Fruit fly (Drosophila melanogaster) whole organism, embryonic: ENCODE results near the gene alpha-Est1.
A peak's percentile ranks its signal among the peaks of the same experiment; 100 is the strongest.

Experiments used
- Aef1 ChIP-seq: fragments of 200-800 bp; sonication (Bioruptor generic); IDR thresholded peaks from 3 replicates; pipeline ENCODE4 v1.3.6; 2022; ENCODE audit warnings: missing biosample characterization, missing genetic modification characterization
- CG10321 ChIP-seq: fragments of 200-800 bp; sonication (Bioruptor generic); IDR thresholded peaks from 2 replicates; pipeline ENCODE4 v1.3.6; 2022; ENCODE audit warnings: missing biosample characterization, missing genetic modification characterization
- CG11504 ChIP-seq: fragments of 200-800 bp; sonication (Bioruptor generic); optimal IDR thresholded peaks from 3 replicates; lab custom pipeline; 2019; ENCODE audit warnings: missing biosample characterization, mild to moderate bottlenecking, missing genetic modification characterization, moderate library complexity
- CG11560 ChIP-seq: fragments of 200-800 bp; sonication (Bioruptor generic); IDR thresholded peaks from 3 replicates; pipeline ENCODE4 v1.3.6; 2022; ENCODE audit warnings: missing biosample characterization, missing genetic modification characterization
- CG11723 ChIP-seq: fragments of 200-800 bp; sonication (Bioruptor generic); optimal IDR thresholded peaks from 2 replicates; lab custom pipeline; 2017; ENCODE audit warnings: missing biosample characterization, mild to moderate bottlenecking, missing genetic modification characterization
- CG12219 ChIP-seq: fragments of 200-800 bp; sonication (Bioruptor generic); optimal IDR thresholded peaks from 3 replicates; lab custom pipeline; 2018; ENCODE audit warnings: missing biosample characterization, mild to moderate bottlenecking, missing genetic modification characterization
- CG14860 ChIP-seq: fragments of 200-800 bp; sonication (Bioruptor generic); IDR thresholded peaks from 3 replicates; pipeline ENCODE4 v1.3.6; 2022; ENCODE audit warnings: missing biosample characterization, missing genetic modification characterization; ENCODE audit not compliant: partially characterized antibody
- CG15011 ChIP-seq: fragments of 200-800 bp; sonication (Bioruptor generic); optimal IDR thresholded peaks from 3 replicates; lab custom pipeline; 2018; ENCODE audit warnings: missing biosample characterization, mild to moderate bottlenecking, missing genetic modification characterization
- CG1792 ChIP-seq: fragments of 200-800 bp; sonication (Bioruptor generic); optimal IDR thresholded peaks from 2 replicates; lab custom pipeline; 2016; ENCODE audit warnings: missing biosample characterization, missing genetic modification characterization
- CG18011 ChIP-seq: fragments of 200-800 bp; sonication (Bioruptor generic); optimal IDR thresholded peaks from 2 replicates; lab custom pipeline; 2017; ENCODE audit warnings: missing biosample characterization, missing genetic modification characterization, mild to moderate bottlenecking, moderate library complexity, missing genotype
- CG18476 ChIP-seq: fragments of 200-800 bp; sonication (Bioruptor generic); optimal IDR thresholded peaks from 2 replicates; lab custom pipeline; 2016; ENCODE audit warnings: missing biosample characterization, mild to moderate bottlenecking, missing genetic modification characterization
- CG18619 ChIP-seq: fragments of 200-800 bp; sonication (Bioruptor generic); optimal IDR thresholded peaks from 3 replicates; lab custom pipeline; 2017; ENCODE audit warnings: missing biosample characterization, mild to moderate bottlenecking, missing genetic modification characterization
- CG31388 ChIP-seq: fragments of 200-800 bp; sonication (Bioruptor generic); optimal IDR thresholded peaks from 2 replicates; lab custom pipeline; 2016; ENCODE audit warnings: missing biosample characterization, missing genetic modification characterization
- CG31441 ChIP-seq: fragments of 200-800 bp; sonication (Bioruptor generic); IDR thresholded peaks from 2 replicates; pipeline ENCODE4 v1.3.6; 2022; ENCODE audit warnings: missing biosample characterization, missing genetic modification characterization
- CG32767 ChIP-seq: fragments of 200-800 bp; sonication (Bioruptor generic); IDR thresholded peaks from 2 replicates; pipeline ENCODE4 v1.3.6; 2022; ENCODE audit warnings: missing biosample characterization, missing genetic modification characterization
- CG32772 ChIP-seq: fragments of 200-800 bp; sonication (Bioruptor generic); IDR thresholded peaks from 2 replicates; pipeline ENCODE4 v1.3.6; 2022; ENCODE audit warnings: missing biosample characterization, missing genetic modification characterization
- CG33557 ChIP-seq: fragments of 200-800 bp; sonication (Bioruptor generic); optimal IDR thresholded peaks from 2 replicates; lab custom pipeline; 2019; ENCODE audit warnings: missing biosample characterization, mild to moderate bottlenecking, missing genetic modification characterization, moderate library complexity
- CG34224 ChIP-seq: fragments of 200-800 bp; sonication (Bioruptor generic); IDR thresholded peaks from 3 replicates; pipeline ENCODE4 v1.3.6; 2022; ENCODE audit warnings: missing biosample characterization, missing genetic modification characterization; ENCODE audit not compliant: partially characterized antibody
- CG42726 ChIP-seq: fragments of 200-800 bp; sonication (Bioruptor generic); IDR thresholded peaks from 2 replicates; pipeline ENCODE4 v1.3.6; 2022; ENCODE audit warnings: missing biosample characterization, missing genetic modification characterization; ENCODE audit not compliant: partially characterized antibody
- CG4424 ChIP-seq: fragments of 200-800 bp; sonication (Bioruptor generic); optimal IDR thresholded peaks from 3 replicates; lab custom pipeline; 2016; ENCODE audit warnings: missing biosample characterization, missing genetic modification characterization
- CG5953 ChIP-seq: fragments of 200-800 bp; sonication (Bioruptor generic); IDR thresholded peaks from 2 replicates; pipeline ENCODE4 v1.3.6; 2022; ENCODE audit warnings: missing biosample characterization, missing genetic modification characterization
- CG7745 ChIP-seq: fragments of 200-800 bp; sonication (Bioruptor generic); optimal IDR thresholded peaks from 2 replicates; lab custom pipeline; 2018; ENCODE audit warnings: missing biosample characterization, mild to moderate bottlenecking, missing genetic modification characterization, moderate library complexity
- CG7987 ChIP-seq: fragments of 200-800 bp; sonication (Bioruptor generic); optimal IDR thresholded peaks from 2 replicates; lab custom pipeline; 2018; ENCODE audit warnings: missing biosample characterization, mild to moderate bottlenecking, missing genetic modification characterization, moderate library complexity
- Dbx ChIP-seq: fragments of 200-800 bp; sonication (Bioruptor generic); IDR thresholded peaks from 3 replicates; pipeline ENCODE4 v1.3.6; 2022; ENCODE audit warnings: missing biosample characterization, missing genetic modification characterization
- Dp ChIP-seq: fragments of 200-800 bp; sonication (Bioruptor generic); optimal IDR thresholded peaks from 2 replicates; lab custom pipeline; 2018; ENCODE audit warnings: missing biosample characterization, mild to moderate bottlenecking, missing genetic modification characterization, moderate library complexity
- Fer1 ChIP-seq: fragments of 200-800 bp; sonication (Bioruptor generic); optimal IDR thresholded peaks from 2 replicates; lab custom pipeline; 2017; ENCODE audit warnings: missing biosample characterization, mild to moderate bottlenecking, missing genetic modification characterization
- H15 ChIP-seq: fragments of 200-800 bp; sonication (Bioruptor generic); IDR thresholded peaks from 3 replicates; pipeline ENCODE4 v1.3.6; 2022; ENCODE audit warnings: missing biosample characterization, missing genetic modification characterization
- Hand ChIP-seq: fragments of 200-800 bp; sonication (Bioruptor generic); optimal IDR thresholded peaks from 2 replicates; lab custom pipeline; 2017; ENCODE audit warnings: mild to moderate bottlenecking, missing biosample characterization, missing genetic modification reagents, missing genetic modification characterization
- Mrtf ChIP-seq: fragments of 200-800 bp; sonication (Bioruptor generic); IDR thresholded peaks from 3 replicates; pipeline ENCODE4 v1.3.6; 2022; ENCODE audit warnings: missing biosample characterization, missing genetic modification characterization
- Pdp1 ChIP-seq, 2 experiments: fragments of 200-800 bp; sonication (Bioruptor generic); optimal IDR thresholded peaks; 3 replicates each; lab custom pipeline; 2016; ENCODE audit warnings: missing biosample characterization in 2 of 2, missing genetic modification characterization in 2 of 2, mild to moderate bottlenecking in 1 of 2, moderate library complexity in 1 of 2
- Poxn ChIP-seq: fragments of 200-800 bp; sonication (Bioruptor generic); IDR thresholded peaks from 2 replicates; pipeline ENCODE4 v1.3.6; 2022; ENCODE audit warnings: missing biosample characterization, missing genetic modification characterization
- Xbp1 ChIP-seq: fragments of 200-800 bp; sonication (Bioruptor generic); optimal IDR thresholded peaks from 3 replicates; lab custom pipeline; 2016; ENCODE audit warnings: missing biosample characterization, mild to moderate bottlenecking, missing genetic modification characterization
- bowl ChIP-seq: fragments of 200-800 bp; sonication (Bioruptor generic); IDR thresholded peaks from 2 replicates; pipeline ENCODE4 v1.3.6; 2022; ENCODE audit warnings: missing biosample characterization, missing genetic modification characterization
- cad ChIP-seq: fragments of >200 bp; optimal IDR thresholded peaks from 2 replicates; lab custom pipeline; 2017; ENCODE audit warnings: missing biosample characterization, missing genetic modification characterization
- dmrt11E ChIP-seq: fragments of 200-800 bp; sonication (Bioruptor generic); optimal IDR thresholded peaks from 3 replicates; lab custom pipeline; 2018; ENCODE audit warnings: missing biosample characterization, mild to moderate bottlenecking, missing genetic modification characterization, moderate library complexity
- en ChIP-seq: fragments of 200-800 bp; sonication (Bioruptor generic); optimal IDR thresholded peaks from 2 replicates; lab custom pipeline; 2016; ENCODE audit warnings: missing biosample characterization, missing genetic modification characterization
- esg ChIP-seq: fragments of 200-800 bp; sonication (Bioruptor generic); conservative IDR thresholded peaks from 2 replicates; pipeline ENCODE4 v1.3.6; 2022; ENCODE audit warnings: missing biosample characterization, missing genetic modification characterization
- fd96Cb ChIP-seq: fragments of 200-800 bp; sonication (Bioruptor generic); optimal IDR thresholded peaks from 2 replicates; lab custom pipeline; 2018; ENCODE audit warnings: missing biosample characterization, mild to moderate bottlenecking, missing genetic modification characterization, moderate library complexity
- fu2 ChIP-seq: fragments of 200-800 bp; sonication (Bioruptor generic); optimal IDR thresholded peaks from 2 replicates; lab custom pipeline; 2016; ENCODE audit warnings: missing biosample characterization, missing genetic modification characterization
- gro ChIP-seq: fragments of 200-800 bp; sonication (Bioruptor generic); optimal IDR thresholded peaks from 2 replicates; lab custom pipeline; 2016; ENCODE audit warnings: missing biosample characterization, missing genetic modification characterization
- gsb ChIP-seq: fragments of 200-800 bp; sonication (Bioruptor generic); IDR thresholded peaks from 2 replicates; pipeline ENCODE4 v1.3.6; 2022; ENCODE audit warnings: missing biosample characterization, missing genetic modification characterization
- hkb ChIP-seq, 2 experiments: fragments of 200-800 bp in 1 of 2; fragments of >200 bp in 1 of 2; sonication (Bioruptor generic) in 1 of 2; IDR thresholded peaks in 1 of 2; optimal IDR thresholded peaks in 1 of 2; 2 replicates each; pipeline versions ENCODE4 v1.3.6 to Lab custom; 2017 to 2022; ENCODE audit warnings: missing biosample characterization in 1 of 2, missing genetic modification characterization in 1 of 2
- klu ChIP-seq: fragments of 200-800 bp; sonication (Bioruptor generic); IDR thresholded peaks from 2 replicates; pipeline ENCODE4 v1.3.6; 2022; ENCODE audit warnings: missing biosample characterization, missing genetic modification characterization
- slp2 ChIP-seq: fragments of 200-800 bp; sonication (Bioruptor generic); optimal IDR thresholded peaks from 2 replicates; lab custom pipeline; 2016; ENCODE audit warnings: missing biosample characterization, missing genetic modification characterization
- stc ChIP-seq: fragments of 200-800 bp; sonication (Bioruptor generic); IDR thresholded peaks from 2 replicates; pipeline ENCODE4 v1.3.6; 2022; ENCODE audit warnings: missing biosample characterization, missing genetic modification characterization
- trem ChIP-seq: fragments of 200-800 bp; optimal IDR thresholded peaks from 3 replicates; lab custom pipeline; 2019; ENCODE audit warnings: missing biosample characterization, mild to moderate bottlenecking, missing genetic modification characterization, moderate library complexity
- vnd ChIP-seq: fragments of 200-800 bp; sonication (Bioruptor generic); IDR thresholded peaks from 3 replicates; pipeline ENCODE4 v1.3.6; 2022; ENCODE audit warnings: missing biosample characterization, missing genetic modification characterization; ENCODE audit not compliant: partially characterized antibody
- wdn ChIP-seq: fragments of 200-800 bp; sonication (Bioruptor generic); IDR thresholded peaks from 2 replicates; pipeline ENCODE4 v1.3.6; 2022; ENCODE audit warnings: missing biosample characterization, missing genetic modification characterization
- zfh2 ChIP-seq: fragments of 200-800 bp; sonication (Bioruptor generic); optimal IDR thresholded peaks from 2 replicates; lab custom pipeline; 2016; ENCODE audit warnings: missing biosample characterization, missing genetic modification characterization

Gene alpha-Est1

dm6 chr3R:7506314-7506988 is 42.5 kb downstream of the alpha-Est1 start (continued):
- TF ChIP-seq CG10321 (GFP tag; lab: Robert Waterston, UW): peak; percentile 57
- peak; percentile 23 for TF ChIP-seq CG11723 (GFP tag; lab: Kevin White, UChicago)
- TF ChIP-seq gsb (GFP tag; lab: Robert Waterston, UW): peak; percentile 71
- no peak for TF ChIP-seq CG42726
- TF ChIP-seq CG7987 (GFP tag; lab: Kevin White, UChicago): peak; percentile 63
- no peak for TF ChIP-seq trem (tag; lab: Kevin White, UChicago)
- TF ChIP-seq Xbp1 (GFP tag; lab: Kevin White, UChicago): peak; percentile 74
- peak; percentile 82 for TF ChIP-seq CG15011
- TF ChIP-seq fd96Cb (tag; lab: Kevin White, UChicago): peak; percentile 30
- peak; percentile 81; the same call in 2 of the 3 replicates for TF ChIP-seq Mrtf (GFP tag; lab: Robert Waterston, UW)
- TF ChIP-seq slp2 (GFP tag; lab: Kevin White, UChicago): peak; percentile 68
- TF ChIP-seq CG31388: no peak
- peak; percentile 96 for TF ChIP-seq gro (GFP tag; lab: Kevin White, UChicago)
- TF ChIP-seq dmrt11E (tag; lab: Kevin White, UChicago): no peak
- TF ChIP-seq esg (GFP tag; lab: Robert Waterston, UW): peak; percentile 70
- TF ChIP-seq en (GFP tag; lab: Kevin White, UChicago): peak; percentile 57
- TF ChIP-seq hkb (optimal IDR thresholded peaks at IDR 0.05; lab: Kevin White, UChicago): no peak
- peak; percentile 64 for TF ChIP-seq hkb (GFP tag; IDR thresholded peaks at IDR 0.05; lab: Robert Waterston, UW)
- peak; percentile 89 for TF ChIP-seq wdn
- no peak for TF ChIP-seq CG33557 (GFP tag; lab: Kevin White, UChicago)
- TF ChIP-seq CG31441: peak; percentile 38; the same call in 1 of the 2 replicates
- peak; percentile 80 for TF ChIP-seq CG18619 (GFP tag; lab: Kevin White, UChicago)
- TF ChIP-seq CG32767 (GFP tag; lab: Robert Waterston, UW): peak; percentile 38; the same call in 1 of the 2 replicates
- TF ChIP-seq CG4424 (GFP tag; lab: Kevin White, UChicago): peak; percentile 55
- no peak for TF ChIP-seq CG34224
- peak; percentile 88 for TF ChIP-seq Fer1 (GFP tag; lab: Kevin White, UChicago)
- TF ChIP-seq CG1792: peak; percentile 82
- TF ChIP-seq stc (GFP tag; lab: Robert Waterston, UW): peak; percentile 56
- no peak for TF ChIP-seq CG5953
- TF ChIP-seq CG32772: peak; percentile 59; the same call in 1 of the 2 replicates
- TF ChIP-seq Aef1 (GFP tag; lab: Robert Waterston, UW): peak; percentile 82
- peak; percentile 81 for TF ChIP-seq Poxn (GFP tag; lab: Robert Waterston, UW)
- no peak for TF ChIP-seq CG14860 (GFP tag; lab: Robert Waterston, UW)
- TF ChIP-seq Dp (GFP tag; lab: Kevin White, UChicago): no peak
- 0 out of 2 replicates have a peak, but pooled peaks have one; percentile 49 for TF ChIP-seq bowl (GFP tag; lab: Robert Waterston, UW)
- TF ChIP-seq vnd (GFP tag; lab: Robert Waterston, UW): no peak
- TF ChIP-seq zfh2: peak; percentile 93
- peak; percentile 58 for TF ChIP-seq CG12219 (GFP tag; lab: Kevin White, UChicago)
- peak; percentile 62; the same call in 2 of the 3 replicates for TF ChIP-seq H15 (GFP tag; lab: Robert Waterston, UW)
- peak; percentile 71 for TF ChIP-seq Hand
- TF ChIP-seq CG18476: peak; percentile 69
- no peak for TF ChIP-seq CG7745 (tag; lab: Kevin White, UChicago)
- peak; percentile 95 for TF ChIP-seq Dbx (GFP tag; lab: Robert Waterston, UW)
- TF ChIP-seq cad (GFP tag; lab: Kevin White, UChicago): no peak
- TF ChIP-seq CG11560: no peak; the same call in 1 of the 3 replicates
- TF ChIP-seq Pdp1 (GFP tag; optimal IDR thresholded peaks at IDR 0.05; lab: Kevin White, UChicago): peak; percentile 86
- peak; percentile 70; the same call in 1 of the 2 replicates for TF ChIP-seq klu (GFP tag; lab: Robert Waterston, UW)
- peak; percentile 74 for TF ChIP-seq CG18011 (GFP tag; lab: Kevin White, UChicago)
- peak; percentile 87 for TF ChIP-seq fu2 (GFP tag; lab: Kevin White, UChicago)
- TF ChIP-seq CG11504: peak; percentile 79
